Worm (Caenorhabditis elegans): ENCODE results near the gene C25F9.10.

ce11 chrV:19391242-19391641, 14.3 kb upstream of the C25F9.10 start:
- TF ChIP-seq lin-11 (tag; optimal IDR thresholded peaks at IDR 0.05) (no peak), eyg-1 (tag; optimal IDR thresholded peaks at IDR 0.05) (no peak), pax-1 (tag; optimal IDR thresholded peaks at IDR 0.05) (no peak), fkh-10 (GFP tag; optimal IDR thresholded peaks at IDR 0.05) (no peak)
